Fruit fly (Drosophila melanogaster) whole organism, pupa: ENCODE data around the gene CG42553.
A peak's percentile ranks its signal among the peaks of the same experiment; 100 is the strongest.

Experiments used
- CG10348 ChIP-seq: fragments of 200-800 bp; sonication (Bioruptor generic); IDR thresholded peaks from 2 replicates; pipeline ENCODE4 v1.3.6; 2022; ENCODE audit warnings: missing biosample characterization, missing genetic modification characterization
- CG12605 ChIP-seq: fragments of 200-800 bp; sonication (Bioruptor generic); IDR thresholded peaks from 2 replicates; pipeline ENCODE4 v1.3.6; 2022; ENCODE audit warnings: missing biosample characterization, missing genetic modification characterization
- CG13204 ChIP-seq: fragments of 200-800 bp; sonication (Bioruptor generic); optimal IDR thresholded peaks from 2 replicates; lab custom pipeline; 2018; ENCODE audit warnings: missing biosample characterization, mild to moderate bottlenecking, missing genetic modification characterization, moderate library complexity
- CG14655 ChIP-seq: fragments of 200-800 bp; sonication (Bioruptor generic); optimal IDR thresholded peaks from 3 replicates; lab custom pipeline; 2017; ENCODE audit warnings: mild to moderate bottlenecking, missing biosample characterization, missing genetic modification reagents, missing genetic modification characterization
- CG15710 ChIP-seq: fragments of 200-800 bp; sonication (Bioruptor generic); optimal IDR thresholded peaks from 2 replicates; lab custom pipeline; 2018; ENCODE audit warnings: missing biosample characterization, mild to moderate bottlenecking, missing genetic modification characterization, moderate library complexity
- CG17806 ChIP-seq: fragments of 200-800 bp; sonication (Bioruptor generic); optimal IDR thresholded peaks from 2 replicates; lab custom pipeline; 2018; ENCODE audit warnings: missing biosample characterization, mild to moderate bottlenecking, missing genetic modification characterization, moderate library complexity
- CG32121 ChIP-seq: fragments of 200-800 bp; sonication (Bioruptor generic); IDR thresholded peaks from 2 replicates; pipeline ENCODE4 v1.3.6; 2022; ENCODE audit warnings: missing biosample characterization, missing genetic modification characterization
- CG34367 ChIP-seq: fragments of 200-800 bp; sonication (Bioruptor generic); optimal IDR thresholded peaks from 2 replicates; lab custom pipeline; 2018; ENCODE audit warnings: missing biosample characterization, mild to moderate bottlenecking, missing genetic modification characterization
- CG4496 ChIP-seq: fragments of 200-800 bp; sonication (Bioruptor generic); IDR thresholded peaks from 3 replicates; pipeline ENCODE4 v1.3.6; 2022; ENCODE audit warnings: missing biosample characterization, missing genetic modification characterization
- CG8159 ChIP-seq: fragments of 200-800 bp; sonication (Bioruptor generic); optimal IDR thresholded peaks from 3 replicates; lab custom pipeline; 2018; ENCODE audit warnings: missing biosample characterization, mild to moderate bottlenecking, missing genetic modification characterization, moderate library complexity
- CG8301 ChIP-seq: fragments of 200-800 bp; sonication (Bioruptor generic); optimal IDR thresholded peaks from 2 replicates; lab custom pipeline; 2018; ENCODE audit warnings: missing biosample characterization, mild to moderate bottlenecking, missing genetic modification characterization
- CG9948 ChIP-seq: fragments of 200-800 bp; sonication (Bioruptor generic); optimal IDR thresholded peaks from 2 replicates; lab custom pipeline; 2018; ENCODE audit warnings: missing biosample characterization, mild to moderate bottlenecking, missing genetic modification characterization, moderate library complexity
- D1 ChIP-seq: fragments of 200-800 bp; sonication (Bioruptor generic); optimal IDR thresholded peaks from 2 replicates; lab custom pipeline; 2018; ENCODE audit warnings: missing biosample characterization, mild to moderate bottlenecking, missing genetic modification characterization, moderate library complexity
- EcR ChIP-seq: fragments of 200-800 bp; sonication (Bioruptor generic); optimal IDR thresholded peaks from 3 replicates; lab custom pipeline; 2019; ENCODE audit warnings: missing biosample characterization, missing genetic modification characterization, mild to moderate bottlenecking, moderate library complexity, missing genetic modification reagents
- Ets98B ChIP-seq: fragments of 200-800 bp; sonication (Bioruptor generic); IDR thresholded peaks from 2 replicates; pipeline ENCODE4 v1.3.6; 2022; ENCODE audit warnings: missing biosample characterization, missing genetic modification characterization
- Pif1A ChIP-seq: fragments of 200-800 bp; sonication (Bioruptor generic); optimal IDR thresholded peaks from 3 replicates; lab custom pipeline; 2016; ENCODE audit warnings: missing biosample characterization, missing genetic modification characterization
- Pif1B ChIP-seq: fragments of 200-800 bp; sonication (Bioruptor generic); optimal IDR thresholded peaks from 3 replicates; lab custom pipeline; 2016; ENCODE audit warnings: missing biosample characterization, missing genetic modification characterization
- Snoo ChIP-seq: fragments of 200-800 bp; sonication (Bioruptor generic); optimal IDR thresholded peaks from 3 replicates; lab custom pipeline; 2017; ENCODE audit warnings: missing biosample characterization, mild to moderate bottlenecking, missing genetic modification characterization, inconsistent platforms
- fd96Ca ChIP-seq: fragments of 200-800 bp; sonication (Bioruptor generic); IDR thresholded peaks from 3 replicates; pipeline ENCODE4 v1.3.6; 2022; ENCODE audit warnings: missing biosample characterization, missing genetic modification characterization
- gl ChIP-seq: fragments of 200-800 bp; sonication (Bioruptor generic); optimal IDR thresholded peaks from 2 replicates; lab custom pipeline; 2018; ENCODE audit warnings: missing biosample characterization, mild to moderate bottlenecking, missing genetic modification characterization
- rn ChIP-seq: fragments of 200-800 bp; sonication (Bioruptor generic); IDR thresholded peaks from 2 replicates; pipeline ENCODE4 v1.3.6; 2022; ENCODE audit warnings: missing biosample characterization, missing genetic modification characterization

The CG42553 gene

dm6 chr3L:833878-834277 is at the start of gene CG42553:
Gene CG42553 (plus strand): TSS chr3L:834093.
- TF ChIP-seq Pif1A (GFP tag; lab: Kevin White, UChicago) (no peak), CG32121 (GFP tag; lab: Robert Waterston, UW) (no peak), gl (no peak), CG12605 (GFP tag; lab: Robert Waterston, UW) (no peak), rn (GFP tag; lab: Robert Waterston, UW) (no peak), CG17806 (tag; lab: Kevin White, UChicago) (no peak), fd96Ca (GFP tag; lab: Robert Waterston, UW) (no peak), CG34367 (tag; lab: Kevin White, UChicago) (no peak), Ets98B (no peak), EcR (GFP tag; lab: Kevin White, UChicago) (no peak), CG9948 (tag; lab: Kevin White, UChicago) (no peak), CG8159 (tag; lab: Kevin White, UChicago) (no peak), CG10348 (no peak)
- TF ChIP-seq, all 21 proteins: peak for 0

- TF ChIP-seq fd96Ca (GFP tag; lab: Robert Waterston, UW) (peak; percentile 92), Ets98B (peak; percentile 90), CG13204 (GFP tag; lab: Kevin White, UChicago) (no peak), CG10348 (peak; percentile 66; the same call in 1 of the 2 replicates), rn (GFP tag; lab: Robert Waterston, UW) (peak; percentile 49), CG14655 (peak; percentile 78), CG12605 (GFP tag; lab: Robert Waterston, UW) (peak; percentile 80), Snoo (tag; lab: Kevin White, UChicago) (peak; percentile 76), CG4496 (GFP tag; lab: Robert Waterston, UW) (peak; percentile 88), Pif1B (peak; percentile 65), Pif1A (GFP tag; lab: Kevin White, UChicago) (peak; percentile 69), CG8159 (tag; lab: Kevin White, UChicago) (peak; percentile 57), CG32121 (GFP tag; lab: Robert Waterston, UW) (peak; percentile 85), CG15710 (peak; percentile 49), CG34367 (tag; lab: Kevin White, UChicago) (peak; percentile 54), CG8301 (peak; percentile 74), CG17806 (tag; lab: Kevin White, UChicago) (peak; percentile 60), EcR (GFP tag; lab: Kevin White, UChicago) (no peak), CG9948 (tag; lab: Kevin White, UChicago) (peak; percentile 59), D1 (no peak), gl (peak; percentile 15)
Observed at dm6 chr3L:784111-784960, 49.6 kb upstream of the CG42553 start.

DNA sequence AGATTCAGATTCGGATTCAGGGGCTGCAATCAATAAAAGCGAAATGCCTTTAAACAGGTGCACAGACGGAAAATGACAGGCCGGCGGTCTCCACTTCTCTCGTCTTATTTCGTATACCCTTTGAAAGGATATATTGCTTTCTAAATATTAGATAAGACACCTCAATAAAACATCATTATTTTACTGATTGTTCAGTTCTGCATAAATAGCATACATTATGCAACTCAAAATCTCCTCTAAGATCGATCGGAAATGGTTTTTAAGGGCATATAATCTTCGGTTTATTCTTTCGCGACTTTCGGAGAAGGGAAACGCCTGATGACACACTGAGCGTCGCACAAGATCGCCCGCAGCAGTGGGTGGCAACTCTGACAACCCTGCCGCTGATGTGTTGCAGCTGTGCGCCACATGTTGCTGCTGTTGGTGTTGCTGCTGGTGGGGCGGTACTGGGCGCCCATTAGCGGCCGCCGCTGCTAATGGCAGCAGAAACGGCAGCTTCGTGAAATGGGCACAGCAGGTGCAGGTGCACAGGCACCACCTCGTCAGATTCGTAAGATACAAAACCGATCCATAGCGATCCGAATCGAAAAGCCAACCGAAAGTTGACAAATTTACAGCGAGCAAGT is 48.1 kb upstream of the CG42553 start:
- no peak for TF ChIP-seq D1
- TF ChIP-seq CG15710: peak; percentile 28
- peak; percentile 37; the same call in 1 of the 2 replicates for TF ChIP-seq CG32121 (GFP tag; lab: Robert Waterston, UW)
- peak; percentile 12; the same call in 1 of the 2 replicates for TF ChIP-seq Ets98B
- peak; percentile 19 for TF ChIP-seq CG8301
- peak; percentile 68 for TF ChIP-seq Snoo (tag; lab: Kevin White, UChicago)
- peak; percentile 55 for TF ChIP-seq CG8159 (tag; lab: Kevin White, UChicago)
- TF ChIP-seq CG4496 (GFP tag; lab: Robert Waterston, UW): peak; percentile 23; the same call in 1 of the 3 replicates
- TF ChIP-seq EcR (GFP tag; lab: Kevin White, UChicago): no peak
- TF ChIP-seq gl: no peak
- peak; percentile 45 for TF ChIP-seq CG17806 (tag; lab: Kevin White, UChicago)
- TF ChIP-seq Pif1B: peak; percentile 37
- TF ChIP-seq rn (GFP tag; lab: Robert Waterston, UW): no peak
- TF ChIP-seq CG34367 (tag; lab: Kevin White, UChicago): peak; percentile 21
- TF ChIP-seq CG12605 (GFP tag; lab: Robert Waterston, UW): no peak
- TF ChIP-seq CG10348: no peak
- peak; percentile 33 for TF ChIP-seq CG13204 (GFP tag; lab: Kevin White, UChicago)
- TF ChIP-seq CG9948 (tag; lab: Kevin White, UChicago): peak; percentile 31
- peak; percentile 59 for TF ChIP-seq Pif1A (GFP tag; lab: Kevin White, UChicago)
- no peak for TF ChIP-seq fd96Ca (GFP tag; lab: Robert Waterston, UW)
- peak; percentile 56 for TF ChIP-seq CG14655

DNA sequence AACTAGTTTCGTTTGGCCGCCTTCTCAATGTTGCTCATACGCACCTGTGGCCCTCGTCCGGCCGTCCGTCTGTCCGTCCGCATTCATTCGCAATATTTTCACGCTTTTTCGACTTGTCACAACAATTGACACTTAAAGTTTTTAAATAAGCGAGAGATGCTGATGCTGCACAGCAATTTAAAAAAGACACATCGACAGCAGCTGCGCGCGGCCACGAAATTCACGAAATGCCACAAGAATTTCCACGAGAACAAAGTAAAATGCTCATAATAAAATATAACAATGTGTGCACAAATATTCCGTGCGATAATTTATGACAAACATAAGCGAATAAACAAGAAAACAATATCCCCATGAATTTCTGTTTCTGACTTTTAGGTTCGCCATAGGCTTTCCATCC is 47.1 kb upstream of the CG42553 start:
- TF ChIP-seq CG32121 (GFP tag; lab: Robert Waterston, UW): peak; percentile 28; the same call in 1 of the 2 replicates
- no peak for TF ChIP-seq CG34367 (tag; lab: Kevin White, UChicago)
- TF ChIP-seq, all 21 proteins: peak for 1

- TF ChIP-seq gl: no peak
- peak; percentile 95 for TF ChIP-seq Ets98B
- TF ChIP-seq Pif1B: peak; percentile 56
- TF ChIP-seq CG8159 (tag; lab: Kevin White, UChicago): peak; percentile 5
- no peak for TF ChIP-seq EcR (GFP tag; lab: Kevin White, UChicago)
- TF ChIP-seq Snoo (tag; lab: Kevin White, UChicago): no peak
- peak; percentile 92 for TF ChIP-seq CG32121 (GFP tag; lab: Robert Waterston, UW)
- TF ChIP-seq CG17806 (tag; lab: Kevin White, UChicago): peak; percentile 28
- TF ChIP-seq CG15710: no peak
- peak; percentile 94 for TF ChIP-seq CG8301
- TF ChIP-seq CG34367 (tag; lab: Kevin White, UChicago): no peak
- TF ChIP-seq CG9948 (tag; lab: Kevin White, UChicago): peak; percentile 37
- no peak for TF ChIP-seq D1
- TF ChIP-seq CG12605 (GFP tag; lab: Robert Waterston, UW): peak; percentile 83
- peak; percentile 80 for TF ChIP-seq rn (GFP tag; lab: Robert Waterston, UW)
- TF ChIP-seq fd96Ca (GFP tag; lab: Robert Waterston, UW): peak; percentile 93
- peak; percentile 74 for TF ChIP-seq Pif1A (GFP tag; lab: Kevin White, UChicago)
- peak; percentile 95 for TF ChIP-seq CG4496 (GFP tag; lab: Robert Waterston, UW)
- TF ChIP-seq CG14655: peak; percentile 93
- TF ChIP-seq CG10348: peak; percentile 77
Observed at dm6 chr3L:787635-788034, 46.3 kb upstream of the CG42553 start.
